Fruit fly (Drosophila melanogaster): Measurements from ENCODE around the gene Drsl3.

The Drsl3 gene

DNA sequence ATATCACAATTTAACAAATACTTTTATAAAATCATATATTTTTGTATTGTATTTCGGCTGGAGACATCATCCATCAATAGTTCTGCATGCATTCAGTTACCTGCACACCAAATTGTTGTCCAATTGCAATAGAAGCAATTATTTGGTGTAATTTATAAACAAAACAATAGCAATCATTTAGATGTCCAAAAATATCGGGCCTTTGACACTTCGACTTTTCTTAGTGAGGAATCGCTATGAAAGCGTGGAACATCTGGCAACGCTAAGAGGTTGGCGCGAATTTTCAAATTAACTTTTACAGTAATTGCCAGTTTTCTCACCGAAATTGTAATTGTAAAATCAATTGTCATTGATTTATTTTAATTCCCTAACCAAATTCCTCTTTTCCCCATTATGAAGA is 20.0 kb downstream of the Drsl3 start, which contains the start of gene CG14969 (continued):
- TF ChIP-seq CG2116 (GFP tag; optimal IDR thresholded peaks at IDR 0.05) (peak; percentile 95), dpn (GFP tag; optimal IDR thresholded peaks at IDR 0.05) (peak in 1 of 2 experiments; percentile 32), Tbp (GFP tag; optimal IDR thresholded peaks at IDR 0.05) (no peak), CG7745 (tag; optimal IDR thresholded peaks at IDR 0.05) (no peak), CG8281 (tag; optimal IDR thresholded peaks at IDR 0.05) (no peak), sim (GFP tag; IDR thresholded peaks at IDR 0.05) (no peak), stwl (tag; optimal IDR thresholded peaks at IDR 0.05) (peak; percentile 50), ttk (GFP tag; IDR thresholded peaks at IDR 0.05) (no peak), ssp (GFP tag; IDR thresholded peaks at IDR 0.05) (no peak), gt (GFP tag; IDR thresholded peaks at IDR 0.05) (no peak), Dad (GFP tag; optimal IDR thresholded peaks at IDR 0.05) (no peak), Myb (GFP tag; optimal IDR thresholded peaks at IDR 0.05) (peak; percentile 41), danr (GFP tag; IDR thresholded peaks at IDR 0.05) (no peak), Oaz (GFP tag; IDR thresholded peaks at IDR 0.05) (no peak), CG10147 (GFP tag; optimal IDR thresholded peaks at IDR 0.05) (no peak), CG7271 (tag; optimal IDR thresholded peaks at IDR 0.05) (no peak), CG3847 (GFP tag; IDR thresholded peaks at IDR 0.05) (no peak), tap (tag; optimal IDR thresholded peaks at IDR 0.05) (no peak), usp (GFP tag; optimal IDR thresholded peaks at IDR 0.05) (no peak), Hmr (GFP tag; optimal IDR thresholded peaks at IDR 0.05) (no peak), abd-A (tag; optimal IDR thresholded peaks at IDR 0.05) (no peak), CG8765 (GFP tag; IDR thresholded peaks at IDR 0.05) (no peak), fd102C (GFP tag; optimal IDR thresholded peaks at IDR 0.05) (no peak), CG13624 (GFP tag; optimal IDR thresholded peaks at IDR 0.05) (no peak), slou (GFP tag; optimal IDR thresholded peaks at IDR 0.05) (no peak), row (GFP tag; IDR thresholded peaks at IDR 0.05) (peak; percentile 13; the same call in 1 of the 3 replicates), wdn (GFP tag; IDR thresholded peaks at IDR 0.05) (no peak), ewg (GFP tag; optimal IDR thresholded peaks at IDR 0.05) (no peak), CG1602 (GFP tag; optimal IDR thresholded peaks at IDR 0.05) (no peak), cwo (GFP tag; optimal IDR thresholded peaks at IDR 0.05) (no peak), fru (optimal IDR thresholded peaks at IDR 0.05) (no peak), hb (GFP tag; IDR thresholded peaks at IDR 0.05; ENCODE audit: partially characterized antibody) (no peak), Bdp1 (GFP tag; optimal IDR thresholded peaks at IDR 0.05) (no peak), wek (GFP tag; optimal IDR thresholded peaks at IDR 0.05) (no peak), Dp (GFP tag; optimal IDR thresholded peaks at IDR 0.05) (peak; percentile 94), CG8388 (GFP tag; optimal IDR thresholded peaks at IDR 0.05) (no peak), CG3281 (GFP tag; optimal IDR thresholded peaks at IDR 0.05) (no peak), CG16779 (GFP tag; IDR thresholded peaks at IDR 0.05) (no peak), Abd-B (GFP tag; optimal IDR thresholded peaks at IDR 0.05) (no peak), slbo (GFP tag; IDR thresholded peaks at IDR 0.05) (peak; percentile 25; the same call in 1 of the 2 replicates), ems (GFP tag; optimal IDR thresholded peaks at IDR 0.05) (no peak), CHES-1-like (GFP tag; optimal IDR thresholded peaks at IDR 0.05) (no peak), CG14014 (GFP tag; IDR thresholded peaks at IDR 0.05) (no peak), tx (GFP tag; optimal IDR thresholded peaks at IDR 0.05) (no peak), zen (tag; optimal IDR thresholded peaks at IDR 0.05) (peak; percentile 35), CG32532 (GFP tag; IDR thresholded peaks at IDR 0.05) (no peak), CG16815 (GFP tag; optimal IDR thresholded peaks at IDR 0.05) (no peak), CG6689 (GFP tag; IDR thresholded peaks at IDR 0.05) (no peak), aop (GFP tag; IDR thresholded peaks at IDR 0.05) (no peak), btn (GFP tag; optimal IDR thresholded peaks at IDR 0.05) (no peak), oc (tag; optimal IDR thresholded peaks at IDR 0.05) (no peak), Atf-2 (GFP tag; optimal IDR thresholded peaks at IDR 0.05) (no peak), NK7.1 (GFP tag; optimal IDR thresholded peaks at IDR 0.05) (no peak)
